Worm (Caenorhabditis elegans) whole organism, L4 larva: ENCODE results near the gene fog-2.
A peak's percentile ranks its signal among the peaks of the same experiment; 100 is the strongest.

Experiments
- F10B5.3 ChIP-seq: sonication (generic microtip); optimal IDR thresholded peaks from 2 replicates; lab custom pipeline; 2016; ENCODE audit warnings: mild to moderate bottlenecking, missing genetic modification characterization, missing compliant biosample characterization
- F26F4.8 ChIP-seq: fragments of 200-800 bp; sonication (Bioruptor generic); conservative IDR thresholded peaks from 2 replicates; pipeline ENCODE4 v1.3.6; 2022; ENCODE audit warnings: missing genetic modification characterization, missing compliant biosample characterization
- Y48G9A.11 ChIP-seq: fragments of 200-800 bp; sonication (Bioruptor generic); IDR thresholded peaks from 2 replicates; pipeline ENCODE4 v1.3.6; 2022; ENCODE audit warnings: missing genetic modification reagents, missing genetic modification characterization, missing compliant biosample characterization
- ZK546.5 ChIP-seq, 2 experiments: sonication (generic microtip); optimal IDR thresholded peaks; 2 replicates each; lab custom pipeline; 2017; ENCODE audit warnings: missing biosample characterization in 2 of 2, missing genetic modification characterization in 2 of 2
- aha-1 ChIP-seq: fragments of 150-350 bp; peaks from one replicate; lab custom pipeline; 2014; ENCODE audit warnings: missing biosample characterization, missing genetic modification characterization
- ceh-20 ChIP-seq: fragments of 200-800 bp; sonication (Bioruptor generic); IDR thresholded peaks from 2 replicates; pipeline ENCODE4 v1.3.6; 2022; ENCODE audit warnings: missing genetic modification reagents, missing genetic modification characterization, missing compliant biosample characterization
- ceh-82 ChIP-seq: sonication (generic microtip); optimal IDR thresholded peaks from 2 replicates; lab custom pipeline; 2017; ENCODE audit warnings: missing biosample characterization, missing genetic modification characterization
- cey-2 ChIP-seq: sonication (generic microtip); optimal IDR thresholded peaks from 3 replicates; lab custom pipeline; 2017; ENCODE audit warnings: missing genetic modification characterization, mild to moderate bottlenecking, missing compliant biosample characterization, antibody characterized with exemption, borderline replicate concordance; ENCODE audit not compliant: insufficient read depth
- daf-19 ChIP-seq: fragments of 200-800 bp; sonication (Bioruptor generic); conservative IDR thresholded peaks from 2 replicates; pipeline ENCODE4 v1.3.6; 2022; ENCODE audit warnings: missing genetic modification characterization, missing compliant biosample characterization
- dmd-6 ChIP-seq: fragments of 200-800 bp; sonication (Bioruptor generic); IDR thresholded peaks from 2 replicates; pipeline ENCODE4 v1.3.6; 2022; ENCODE audit warnings: missing genetic modification reagents, missing genetic modification characterization, missing compliant biosample characterization
- duxl-1 ChIP-seq: sonication (generic microtip); optimal IDR thresholded peaks from 2 replicates; lab custom pipeline; 2016; ENCODE audit warnings: mild to moderate bottlenecking, missing genetic modification characterization, moderate library complexity, missing compliant biosample characterization; ENCODE audit not compliant: poor library complexity
- dve-1 ChIP-seq: sonication (generic microtip); optimal IDR thresholded peaks from 2 replicates; lab custom pipeline; 2017; ENCODE audit warnings: antibody characterized with exemption, mild to moderate bottlenecking, missing genetic modification characterization, missing compliant biosample characterization; ENCODE audit not compliant: insufficient read depth
- egl-27 ChIP-seq: sonication (generic microtip); optimal IDR thresholded peaks from 3 replicates; lab custom pipeline; 2017; ENCODE audit warnings: missing biosample characterization, missing genetic modification reagents, missing genetic modification characterization
- egl-43 ChIP-seq: fragments of 200-800 bp; sonication (Bioruptor generic); IDR thresholded peaks from 2 replicates; pipeline ENCODE4 v1.3.6; 2022; ENCODE audit warnings: missing genetic modification reagents, missing genetic modification characterization, missing compliant biosample characterization
- fkh-10 ChIP-seq: fragments of 150-350 bp; optimal IDR thresholded peaks from 2 replicates; lab custom pipeline; 2014; ENCODE audit warnings: missing biosample characterization, missing genetic modification reagents, missing genetic modification characterization
- hlh-30 ChIP-seq: sonication (generic microtip); optimal IDR thresholded peaks from 2 replicates; lab custom pipeline; 2017; ENCODE audit warnings: antibody characterized with exemption, mild to moderate bottlenecking, missing genetic modification characterization, missing compliant biosample characterization; ENCODE audit not compliant: insufficient read depth
- jun-1 ChIP-seq: fragments of 150-350 bp; optimal IDR thresholded peaks from 2 replicates; lab custom pipeline; 2014; ENCODE audit warnings: missing biosample characterization, missing genetic modification reagents, missing genetic modification characterization
- lin-39 ChIP-seq: fragments of 150-350 bp; optimal IDR thresholded peaks from 2 replicates; lab custom pipeline; 2014; ENCODE audit warnings: missing biosample characterization, missing genetic modification reagents, missing genetic modification characterization
- madf-9 ChIP-seq: fragments of 200-800 bp; sonication (Bioruptor generic); conservative IDR thresholded peaks from 2 replicates; pipeline ENCODE4 v1.3.6; 2022; ENCODE audit warnings: missing genetic modification reagents, missing genetic modification characterization, missing compliant biosample characterization
- mdt-29 ChIP-seq: fragments of 200-800 bp; sonication (Bioruptor generic); IDR thresholded peaks from 2 replicates; pipeline ENCODE4 v1.3.6; 2022; ENCODE audit warnings: missing genetic modification reagents, missing genetic modification characterization, missing compliant biosample characterization
- mep-1 ChIP-seq: fragments of 150-350 bp; sonication (generic microtip); optimal IDR thresholded peaks from 3 replicates; lab custom pipeline; 2014; ENCODE audit warnings: missing biosample characterization, missing genetic modification characterization
- mxl-2 ChIP-seq: fragments of 200-800 bp; sonication (Bioruptor generic); conservative IDR thresholded peaks from 2 replicates; pipeline ENCODE4 v1.3.6; 2022; ENCODE audit warnings: missing genetic modification reagents, missing genetic modification characterization, missing compliant biosample characterization
- nhr-102 ChIP-seq: sonication (generic microtip); optimal IDR thresholded peaks from 2 replicates; lab custom pipeline; 2016; ENCODE audit warnings: mild to moderate bottlenecking, missing genetic modification characterization, moderate library complexity, missing compliant biosample characterization
- nhr-25 ChIP-seq: sonication (generic microtip); optimal IDR thresholded peaks from 2 replicates; lab custom pipeline; 2017; ENCODE audit warnings: missing genetic modification characterization, mild to moderate bottlenecking, missing compliant biosample characterization, antibody characterized with exemption, moderate library complexity, borderline replicate concordance; ENCODE audit not compliant: insufficient read depth
- nhr-42 ChIP-seq: fragments of 200-800 bp; sonication (Bioruptor generic); IDR thresholded peaks from 2 replicates; pipeline ENCODE4 v1.3.6; 2022; ENCODE audit warnings: missing genetic modification characterization, missing compliant biosample characterization
- saeg-2 ChIP-seq: fragments of 200-800 bp; sonication (Bioruptor generic); IDR thresholded peaks from 2 replicates; pipeline ENCODE4 v1.3.6; 2022; ENCODE audit warnings: missing genetic modification reagents, missing genetic modification characterization, missing compliant biosample characterization
- snpc-1.2 ChIP-seq: fragments of 200-800 bp; sonication (Bioruptor generic); IDR thresholded peaks from 2 replicates; pipeline ENCODE4 v1.3.6; 2022; ENCODE audit warnings: missing genetic modification reagents, missing genetic modification characterization, missing compliant biosample characterization
- unc-39 ChIP-seq: sonication (generic microtip); optimal IDR thresholded peaks from 2 replicates; lab custom pipeline; 2017; ENCODE audit warnings: missing biosample characterization, missing genetic modification characterization
- unc-62 ChIP-seq, 3 experiments: fragments of 150-350 bp in 1 of 3; sonication (generic microtip); optimal IDR thresholded peaks in 2 of 3; peaks in 1 of 3; 1 replicate in 1 of 3; 2 replicates in 2 of 3; lab custom pipeline; 2014 to 2017; ENCODE audit warnings: missing biosample characterization in 3 of 3, missing genetic modification characterization in 3 of 3, missing genetic modification reagents in 3 of 3, missing genotype in 1 of 3
- zip-11 ChIP-seq: fragments of 200-800 bp; sonication (Bioruptor generic); IDR thresholded peaks from 2 replicates; pipeline ENCODE4 v1.3.6; 2022; ENCODE audit warnings: missing genetic modification characterization, missing compliant biosample characterization

fog-2 gene

ce11 chrV:20195451-20196036 lies 3.5 kb upstream of the fog-2 start, which contains the start of the genes srh-217 and Y113G7B.28:
TSS of gene srh-217 (minus strand) at chrV:20195551.
TSS of gene Y113G7B.28 (plus strand) at chrV:20195986.
- TF ChIP-seq ceh-20 (GFP tag; lab: Robert Waterston, UW): no peak
- TF ChIP-seq ceh-82 (tag; lab: Kevin White, UChicago): no peak
- TF ChIP-seq fkh-10 (GFP tag; lab: Kevin White, UChicago): no peak
- TF ChIP-seq snpc-1.2 (GFP tag; lab: Robert Waterston, UW): no peak
- TF ChIP-seq egl-43 (GFP tag; lab: Robert Waterston, UW): no peak
- no peak for TF ChIP-seq egl-27 (tag; lab: Kevin White, UChicago)
- TF ChIP-seq saeg-2 (GFP tag; lab: Robert Waterston, UW): no peak
- no peak for TF ChIP-seq cey-2 (tag; lab: Kevin White, UChicago)
- TF ChIP-seq nhr-102 (tag; lab: Kevin White, UChicago): no peak

ce11 chrV:20196671-20197070 lies 2.4 kb upstream of the fog-2 start, which contains the start of gene ftr-1:
TSS of gene ftr-1 (plus strand) at chrV:20196971.
- TF ChIP-seq Y48G9A.11 (no peak), mxl-2 (GFP tag; lab: Robert Waterston, UW) (no peak), egl-27 (tag; lab: Kevin White, UChicago) (no peak), dve-1 (no peak), nhr-42 (GFP tag; lab: Robert Waterston, UW) (no peak), dmd-6 (no peak), ZK546.5 (tag; optimal IDR thresholded peaks at IDR 0.05; lab: Kevin White, UChicago) (no peak), nhr-102 (tag; lab: Kevin White, UChicago) (no peak), hlh-30 (tag; lab: Kevin White, UChicago) (no peak), egl-43 (GFP tag; lab: Robert Waterston, UW) (no peak), lin-39 (tag; lab: Kevin White, UChicago) (no peak), mep-1 (tag; lab: Kevin White, UChicago) (no peak), fkh-10 (GFP tag; lab: Kevin White, UChicago) (no peak)

ce11 chrV:20199658-20200057 lies 604 bp downstream of the fog-2 start:
- TF ChIP-seq unc-62 (GFP tag; optimal IDR thresholded peaks at IDR 0.05 in 1 of 2; lab: Kevin White, UChicago) (peak in 1 of 2 experiments; percentile 93), unc-62 (tag; optimal IDR thresholded peaks at IDR 0.05; lab: Kevin White, UChicago) (no peak), F26F4.8 (GFP tag; lab: Robert Waterston, UW) (no peak)

- TF ChIP-seq saeg-2 (GFP tag; lab: Robert Waterston, UW) (no peak), jun-1 (tag; lab: Kevin White, UChicago) (no peak), snpc-1.2 (GFP tag; lab: Robert Waterston, UW) (no peak), aha-1 (peak; percentile 55)
These were observed 2.3 kb downstream of the fog-2 start, which contains the start of gene fbxa-114 for ce11 chrV:20201316-20201715. TSS of gene fbxa-114 (plus strand) at chrV:20201616.

- TF ChIP-seq zip-11 (GFP tag; lab: Robert Waterston, UW) (no peak), cey-2 (tag; lab: Kevin White, UChicago) (no peak), daf-19 (GFP tag; lab: Robert Waterston, UW) (no peak), mdt-29 (GFP tag; lab: Robert Waterston, UW) (no peak), duxl-1 (tag; lab: Kevin White, UChicago) (no peak), madf-9 (GFP tag; lab: Robert Waterston, UW) (no peak), unc-39 (tag; lab: Kevin White, UChicago) (no peak), nhr-25 (tag; lab: Kevin White, UChicago) (no peak), F10B5.3 (tag; lab: Kevin White, UChicago) (no peak), ceh-82 (tag; lab: Kevin White, UChicago) (no peak)
- TF ChIP-seq, all 104 proteins: peak for 0
These were observed 4.0 kb downstream of the fog-2 start, which contains the start of gene fbxa-113 for ce11 chrV:20203085-20203484. TSS of gene fbxa-113 (plus strand) at chrV:20203385.
